Worm (Caenorhabditis elegans) whole organism, mixed stage, embryonic: ENCODE measurements around the gene ceh-28.

Experiments used
- elt-3 ChIP-seq: fragments of 150-350 bp; optimal IDR thresholded peaks from 2 replicates; lab custom pipeline; 2014; ENCODE audit warnings: missing biosample characterization, missing genetic modification characterization
- nhr-2 ChIP-seq: fragments of 150-350 bp; optimal IDR thresholded peaks from 2 replicates; lab custom pipeline; 2014; ENCODE audit warnings: missing biosample characterization, missing genetic modification characterization
- nhr-237 ChIP-seq: fragments of 150-350 bp; optimal IDR thresholded peaks from 2 replicates; lab custom pipeline; 2014; ENCODE audit warnings: missing biosample characterization, missing genetic modification characterization
- nhr-28 ChIP-seq: fragments of 150-350 bp; optimal IDR thresholded peaks from 2 replicates; lab custom pipeline; 2014; ENCODE audit warnings: missing biosample characterization, missing genetic modification characterization
- snpc-4 ChIP-seq: fragments of 150-350 bp; optimal IDR thresholded peaks from 2 replicates; lab custom pipeline; 2014; ENCODE audit warnings: missing biosample characterization, missing genetic modification characterization
- tbx-8 ChIP-seq: fragments of 200-800 bp; sonication (Bioruptor generic); optimal IDR thresholded peaks from 2 replicates; lab custom pipeline; 2018; ENCODE audit warnings: mild to moderate bottlenecking, missing genetic modification characterization, moderate library complexity, missing compliant biosample characterization
- unc-39 ChIP-seq: fragments of 150-350 bp; optimal IDR thresholded peaks from 2 replicates; lab custom pipeline; 2014; ENCODE audit warnings: missing biosample characterization, missing genetic modification characterization

DNA sequence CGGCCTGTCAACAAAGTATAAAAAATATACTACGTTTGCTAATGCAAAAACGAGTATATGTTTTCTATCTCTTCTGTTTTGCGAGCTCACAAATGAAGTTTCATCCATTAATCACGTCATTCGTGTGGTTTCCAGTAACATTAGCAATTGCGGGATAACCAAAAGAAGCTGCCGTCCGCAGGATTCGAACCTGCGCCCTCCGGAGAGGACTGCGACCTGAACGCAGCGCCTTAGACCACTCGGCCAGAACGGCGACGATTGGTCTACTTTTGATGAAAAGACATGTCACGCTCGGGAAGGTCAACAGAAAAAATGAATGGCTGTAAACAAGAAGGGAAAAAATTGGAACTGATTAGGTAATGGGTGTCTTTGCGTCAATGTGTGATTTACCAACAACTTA is 35.7 kb upstream of the ceh-28 start:
- TF ChIP-seq elt-3 (no peak), nhr-2 (tag; lab: Kevin White, UChicago) (no peak), nhr-28 (tag; lab: Kevin White, UChicago) (no peak), tbx-8 (GFP tag; lab: Kevin White, UChicago) (no peak), nhr-237 (tag; lab: Kevin White, UChicago) (no peak), snpc-4 (tag; lab: Kevin White, UChicago) (no peak), unc-39 (tag; lab: Kevin White, UChicago) (no peak)
